Worm (Caenorhabditis elegans) whole organism, L4 larva: Measurements from ENCODE around the gene Y6D1A.2.

ENCODE experiments used
- ama-1 ChIP-seq: fragments of 150-350 bp; optimal IDR thresholded peaks from 2 replicates; lab custom pipeline; 2014; ENCODE audit warnings: inconsistent platforms, mixed read lengths
- ceh-20 ChIP-seq: fragments of 200-800 bp; sonication (Bioruptor generic); IDR thresholded peaks from 2 replicates; pipeline ENCODE4 v1.3.6; 2022; ENCODE audit warnings: missing genetic modification reagents, missing genetic modification characterization, missing compliant biosample characterization
- dpl-1 ChIP-seq: fragments of 150-350 bp; optimal IDR thresholded peaks from 2 replicates; lab custom pipeline; 2014; ENCODE audit warnings: missing biosample characterization, missing genetic modification reagents, missing genetic modification characterization
- dve-1 ChIP-seq: sonication (generic microtip); optimal IDR thresholded peaks from 2 replicates; lab custom pipeline; 2017; ENCODE audit warnings: antibody characterized with exemption, mild to moderate bottlenecking, missing genetic modification characterization, missing compliant biosample characterization; ENCODE audit not compliant: insufficient read depth
- fkh-10 ChIP-seq: fragments of 150-350 bp; optimal IDR thresholded peaks from 2 replicates; lab custom pipeline; 2014; ENCODE audit warnings: missing biosample characterization, missing genetic modification reagents, missing genetic modification characterization
- lin-15B ChIP-seq: fragments of 150-350 bp; sonication (generic microtip); optimal IDR thresholded peaks from 3 replicates; lab custom pipeline; 2014; ENCODE audit warnings: missing biosample characterization, missing genetic modification characterization
- mdt-29 ChIP-seq: fragments of 200-800 bp; sonication (Bioruptor generic); IDR thresholded peaks from 2 replicates; pipeline ENCODE4 v1.3.6; 2022; ENCODE audit warnings: missing genetic modification reagents, missing genetic modification characterization, missing compliant biosample characterization
- mep-1 ChIP-seq: fragments of 150-350 bp; sonication (generic microtip); optimal IDR thresholded peaks from 3 replicates; lab custom pipeline; 2014; ENCODE audit warnings: missing biosample characterization, missing genetic modification characterization
- nhr-76 ChIP-seq: fragments of 150-350 bp; optimal IDR thresholded peaks from 2 replicates; lab custom pipeline; 2014; ENCODE audit warnings: missing biosample characterization, missing genetic modification characterization
- php-3 ChIP-seq: fragments of 200-800 bp; sonication (Bioruptor generic); IDR thresholded peaks from 2 replicates; pipeline ENCODE4 v1.3.6; 2022; ENCODE audit warnings: missing genetic modification reagents, missing genetic modification characterization, missing compliant biosample characterization
- set-16 ChIP-seq: fragments of 200-800 bp; sonication (Bioruptor generic); IDR thresholded peaks from 2 replicates; pipeline ENCODE4 v1.3.6; 2022; ENCODE audit warnings: missing genetic modification reagents, missing genetic modification characterization, missing compliant biosample characterization
- unc-130 ChIP-seq: sonication (generic microtip); optimal IDR thresholded peaks from 2 replicates; lab custom pipeline; 2016; ENCODE audit warnings: missing genetic modification reagents, missing genetic modification characterization, missing compliant biosample characterization
- zag-1 ChIP-seq: fragments of 150-350 bp; optimal IDR thresholded peaks from 2 replicates; lab custom pipeline; 2014; ENCODE audit warnings: missing biosample characterization, missing genetic modification characterization

DNA sequence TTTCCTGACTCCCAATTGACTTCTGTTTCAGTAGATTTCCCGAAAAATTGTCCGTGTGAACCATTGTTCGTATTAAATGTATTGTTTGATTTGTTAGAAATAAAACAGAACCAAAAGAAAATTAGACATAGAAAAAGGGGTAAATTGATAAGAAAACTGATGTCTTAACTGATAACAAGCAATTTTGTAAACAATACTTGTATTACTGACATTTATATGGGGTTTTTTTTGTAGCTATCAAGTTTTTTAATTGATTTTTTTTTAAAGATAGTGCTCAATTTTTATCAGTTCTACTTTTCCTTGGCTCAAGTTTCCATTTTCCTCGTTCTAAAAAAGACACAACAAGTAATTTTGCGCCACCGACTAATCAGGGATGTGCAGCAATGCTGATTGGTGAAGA, 22.5 kb downstream of the Y6D1A.2 start:
- TF ChIP-seq set-16 (GFP tag; lab: Robert Waterston, UW) (no peak), lin-15B (no peak), dve-1 (tag; lab: Kevin White, UChicago) (peak; percentile 68), ama-1 (lab: Kevin White, UChicago) (no peak), nhr-76 (no peak), mdt-29 (GFP tag; lab: Robert Waterston, UW) (no peak), php-3 (GFP tag; lab: Robert Waterston, UW) (peak; percentile 76), zag-1 (no peak), mep-1 (tag; lab: Kevin White, UChicago) (no peak), unc-130 (GFP tag; lab: Kevin White, UChicago) (no peak), dpl-1 (no peak), ceh-20 (GFP tag; lab: Robert Waterston, UW) (no peak), fkh-10 (GFP tag; lab: Kevin White, UChicago) (no peak)
